Worm (Caenorhabditis elegans) whole organism, L4/young adult: ENCODE results near the gene lbp-4.

ENCODE experiments used
- W03F9.2 ChIP-seq: fragments of 150-350 bp; optimal IDR thresholded peaks from 2 replicates; lab custom pipeline; 2014; ENCODE audit warnings: missing biosample characterization, missing genetic modification characterization
- him-1 ChIP-seq: sonication (generic microtip); optimal IDR thresholded peaks from 2 replicates; lab custom pipeline; 2016; ENCODE audit warnings: missing genotype, missing genetic modification reagents, missing genetic modification characterization, missing compliant biosample characterization

- no peak for TF ChIP-seq him-1
- no peak for TF ChIP-seq W03F9.2 (tag; lab: Kevin White, UChicago)
Measured at ce11 chrV:7775226-7775625, 45.2 kb upstream of the lbp-4 start.
